Worm (Caenorhabditis elegans) whole organism, L2 larva: ENCODE results near the gene arrd-15.

Experiments used
- fos-1 ChIP-seq: fragments of 150-350 bp; optimal IDR thresholded peaks from 2 replicates; lab custom pipeline; 2014; ENCODE audit warnings: missing biosample characterization, missing genetic modification characterization
- lin-39 ChIP-seq: fragments of 150-350 bp; optimal IDR thresholded peaks from 2 replicates; lab custom pipeline; 2014; ENCODE audit warnings: missing biosample characterization, missing genetic modification reagents, missing genetic modification characterization
- sma-9 ChIP-seq, 2 experiments: fragments of 150-350 bp in 1 of 2; sonication (generic microtip) in 1 of 2; optimal IDR thresholded peaks; 2 replicates each; lab custom pipeline; 2014 to 2016; ENCODE audit warnings: missing genetic modification characterization in 2 of 2, mild to moderate bottlenecking in 1 of 2, missing biosample characterization in 1 of 2, missing compliant biosample characterization in 1 of 2, missing genetic modification reagents in 1 of 2, moderate library complexity in 1 of 2

ce11 chrIII:8962475-8962874 lies 32.7 kb downstream of the arrd-15 start:
- TF ChIP-seq sma-9 (GFP tag; optimal IDR thresholded peaks at IDR 0.05; lab: Kevin White, UChicago) (no peak), sma-9 (tag; optimal IDR thresholded peaks at IDR 0.05; lab: Kevin White, UChicago) (no peak), fos-1 (tag; lab: Kevin White, UChicago) (no peak), lin-39 (tag; lab: Kevin White, UChicago) (no peak)
